Fruit fly (Drosophila melanogaster) whole organism, embryonic: ENCODE measurements around the gene Reg-2.

Source experiments
- CG17385 ChIP-seq: fragments of 200-800 bp; sonication (Bioruptor generic); optimal IDR thresholded peaks from 3 replicates; lab custom pipeline; 2018; ENCODE audit warnings: missing biosample characterization, mild to moderate bottlenecking, missing genetic modification characterization
- scrt ChIP-seq: fragments of 200-800 bp; sonication (Bioruptor generic); optimal IDR thresholded peaks from 2 replicates; lab custom pipeline; 2018; ENCODE audit warnings: missing biosample characterization, mild to moderate bottlenecking, missing genetic modification characterization, moderate library complexity

DNA sequence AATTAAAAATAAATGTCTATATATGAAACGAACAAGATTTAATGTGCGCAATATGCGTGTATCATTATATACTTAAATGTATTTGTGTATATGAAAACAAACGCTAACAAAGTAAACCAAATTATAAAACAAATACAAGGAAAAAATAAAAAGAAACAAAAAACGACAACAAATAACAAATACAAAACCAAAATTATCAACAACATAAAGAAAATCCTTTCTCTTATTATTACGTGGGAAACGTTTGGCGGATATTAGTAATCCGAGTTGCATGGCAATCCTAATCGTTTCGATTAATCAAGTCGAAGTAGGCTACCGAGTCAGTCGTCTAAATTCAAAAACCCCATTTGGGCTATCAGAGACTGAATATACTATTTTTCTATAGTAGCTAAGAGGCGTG lies 25.3 kb downstream of the Reg-2 start, which contains the start of gene Ppm1:
- no peak for TF ChIP-seq CG17385 (GFP tag; lab: Kevin White, UChicago)
- TF ChIP-seq scrt (GFP tag; lab: Kevin White, UChicago) = no peak
